Worm (Caenorhabditis elegans): ENCODE measurements around the gene C50D2.6.
A peak's percentile ranks its signal among the peaks of the same experiment; 100 is the strongest.

DNA sequence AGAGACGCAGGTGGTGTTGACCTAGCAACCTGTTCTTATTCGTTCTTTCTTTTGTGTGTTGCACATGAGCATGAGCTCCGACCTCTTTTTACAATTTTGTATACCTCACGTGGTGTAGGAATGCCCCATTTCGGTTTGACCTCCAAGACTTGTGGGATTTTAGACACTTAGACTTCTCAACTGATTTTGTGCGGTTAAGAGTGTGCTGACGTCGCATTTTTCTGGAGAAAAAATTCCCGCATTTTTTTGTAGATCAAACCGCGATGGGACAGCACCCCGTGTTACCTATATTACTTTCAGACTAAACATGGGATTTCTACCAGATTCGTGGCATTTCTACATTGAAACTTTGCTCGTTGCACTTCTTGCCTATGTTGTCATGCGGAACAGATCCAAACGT is 32.9 kb upstream of the C50D2.6 start, which contains the start of gene sptl-1:
- TF ChIP-seq nhr-237 (tag; optimal IDR thresholded peaks at IDR 0.05) (no peak), ztf-11 (tag; optimal IDR thresholded peaks at IDR 0.05) (no peak), pha-4 (tag; optimal IDR thresholded peaks at IDR 0.05) (peak; percentile 23), blmp-1 (tag; optimal IDR thresholded peaks at IDR 0.05) (no peak), elt-1 (tag; optimal IDR thresholded peaks at IDR 0.05; ENCODE audit: borderline replicate concordance, insufficient read depth) (no peak), mls-2 (tag; optimal IDR thresholded peaks at IDR 0.05) (no peak)
